Fruit fly (Drosophila melanogaster) whole organism, embryonic: Measurements from ENCODE around the gene CG42726.

Experiments used
- Atf-2 ChIP-seq: fragments of 200-800 bp; sonication (Bioruptor generic); optimal IDR thresholded peaks from 2 replicates; lab custom pipeline; 2016; ENCODE audit warnings: missing biosample characterization, missing genetic modification characterization
- Awh ChIP-seq: fragments of 200-800 bp; sonication (Bioruptor generic); IDR thresholded peaks from 2 replicates; pipeline ENCODE4, ENCODE4 v1.3.6; 2022; ENCODE audit warnings: missing biosample characterization, missing genetic modification characterization
- Bgb ChIP-seq: fragments of 200-800 bp; sonication (Bioruptor generic); IDR thresholded peaks from 2 replicates; pipeline ENCODE4 v1.3.6; 2022; ENCODE audit warnings: missing biosample characterization, missing genetic modification characterization; ENCODE audit not compliant: partially characterized antibody
- CG13775 ChIP-seq: fragments of 200-800 bp; sonication (Bioruptor generic); optimal IDR thresholded peaks from 3 replicates; lab custom pipeline; 2017; ENCODE audit warnings: missing biosample characterization, mild to moderate bottlenecking, missing genetic modification characterization
- CG14965 ChIP-seq: fragments of 200-800 bp; sonication (Bioruptor generic); optimal IDR thresholded peaks from 2 replicates; lab custom pipeline; 2016; ENCODE audit warnings: missing biosample characterization, missing genetic modification characterization, borderline replicate concordance
- CG17328 ChIP-seq: fragments of 200-800 bp; sonication (Bioruptor generic); IDR thresholded peaks from 2 replicates; pipeline ENCODE4 v1.3.6; 2022; ENCODE audit warnings: missing biosample characterization, missing genetic modification characterization
- CG17385 ChIP-seq: fragments of 200-800 bp; sonication (Bioruptor generic); optimal IDR thresholded peaks from 3 replicates; lab custom pipeline; 2018; ENCODE audit warnings: missing biosample characterization, mild to moderate bottlenecking, missing genetic modification characterization
- CG2202 ChIP-seq: fragments of 200-800 bp; sonication (Bioruptor generic); optimal IDR thresholded peaks from 2 replicates; lab custom pipeline; 2018; ENCODE audit warnings: missing biosample characterization, mild to moderate bottlenecking, missing genetic modification characterization
- CG31441 ChIP-seq: fragments of 200-800 bp; sonication (Bioruptor generic); IDR thresholded peaks from 2 replicates; pipeline ENCODE4 v1.3.6; 2022; ENCODE audit warnings: missing biosample characterization, missing genetic modification characterization
- CG3163 ChIP-seq: fragments of 200-800 bp; sonication (Bioruptor generic); optimal IDR thresholded peaks from 3 replicates; lab custom pipeline; 2016; ENCODE audit warnings: missing biosample characterization, missing genetic modification characterization
- CG33213 ChIP-seq: fragments of 200-800 bp; sonication (Bioruptor generic); optimal IDR thresholded peaks from 3 replicates; lab custom pipeline; 2016; ENCODE audit warnings: missing biosample characterization, missing genetic modification characterization
- CG5180 ChIP-seq: fragments of 200-800 bp; sonication (Bioruptor generic); optimal IDR thresholded peaks from 3 replicates; lab custom pipeline; 2017; ENCODE audit warnings: missing biosample characterization, missing genetic modification characterization, mild to moderate bottlenecking, moderate library complexity, missing genetic modification reagents
- CG8281 ChIP-seq: fragments of 200-800 bp; sonication (Bioruptor generic); optimal IDR thresholded peaks from 2 replicates; lab custom pipeline; 2018; ENCODE audit warnings: missing biosample characterization, mild to moderate bottlenecking, missing genetic modification characterization, moderate library complexity
- CG8290 ChIP-seq, 3 experiments: fragments of 200-800 bp; sonication (Bioruptor generic); optimal IDR thresholded peaks; 2 replicates each; lab custom pipeline; 2016 to 2019; ENCODE audit warnings: missing biosample characterization in 3 of 3, missing genetic modification characterization in 3 of 3, mild to moderate bottlenecking in 2 of 3, moderate library complexity in 1 of 3
- Deaf1 ChIP-seq: fragments of 200-800 bp; optimal IDR thresholded peaks from 3 replicates; lab custom pipeline; 2019; ENCODE audit warnings: missing biosample characterization, mild to moderate bottlenecking, missing genetic modification characterization, moderate library complexity
- Dfd ChIP-seq, 2 experiments: fragments of >200 bp; optimal IDR thresholded peaks; 2 replicates each; lab custom pipeline; 2017; ENCODE audit warnings: missing biosample characterization in 2 of 2, missing genetic modification characterization in 2 of 2
- E2f1 ChIP-seq: fragments of 200-800 bp; sonication (Bioruptor generic); IDR thresholded peaks from 2 replicates; pipeline ENCODE4 v1.3.6; 2022; ENCODE audit warnings: missing biosample characterization, missing genetic modification characterization
- ERR ChIP-seq: fragments of 200-800 bp; sonication (Bioruptor generic); optimal IDR thresholded peaks from 2 replicates; lab custom pipeline; 2016; ENCODE audit warnings: missing biosample characterization, missing genetic modification characterization
- Elba2 ChIP-seq: fragments of 200-800 bp; sonication (Bioruptor generic); optimal IDR thresholded peaks from 3 replicates; lab custom pipeline; 2016; ENCODE audit warnings: missing biosample characterization, missing genetic modification characterization
- H2.0 ChIP-seq: fragments of 200-800 bp; sonication (Bioruptor generic); IDR thresholded peaks from 2 replicates; pipeline ENCODE4 v1.3.6; 2022; ENCODE audit warnings: missing biosample characterization, missing genetic modification characterization
- HmgD ChIP-seq: fragments of 200-800 bp; sonication (Bioruptor generic); optimal IDR thresholded peaks from 3 replicates; lab custom pipeline; 2016; ENCODE audit warnings: missing biosample characterization, missing genetic modification characterization
- Hr78 ChIP-seq, 2 experiments: fragments of 200-800 bp in 1 of 2; fragments of >200 bp in 1 of 2; sonication (Bioruptor generic) in 1 of 2; optimal IDR thresholded peaks; 2 replicates each; lab custom pipeline; 2017 to 2019; ENCODE audit warnings: missing biosample characterization in 2 of 2, missing genetic modification characterization in 2 of 2, mild to moderate bottlenecking in 1 of 2, moderate library complexity in 1 of 2
- MTF-1 ChIP-seq: fragments of 200-800 bp; sonication (Bioruptor generic); optimal IDR thresholded peaks from 2 replicates; lab custom pipeline; 2018; ENCODE audit warnings: missing biosample characterization, mild to moderate bottlenecking, missing genetic modification characterization, borderline replicate concordance
- Med ChIP-seq: fragments of 200-800 bp; sonication (Bioruptor generic); peaks from one replicate; lab custom pipeline; 2016; ENCODE audit warnings: missing biosample characterization, missing genetic modification characterization, mild to moderate bottlenecking, inconsistent platforms, moderate library complexity
- Rx ChIP-seq: fragments of 200-800 bp; sonication (Bioruptor generic); IDR thresholded peaks from 2 replicates; pipeline ENCODE4 v1.3.6; 2022; ENCODE audit warnings: missing biosample characterization, missing genetic modification characterization
- Sry-δ ChIP-seq: fragments of 200-800 bp; sonication (Bioruptor generic); optimal IDR thresholded peaks from 2 replicates; lab custom pipeline; 2016; ENCODE audit warnings: missing biosample characterization, missing genetic modification characterization
- ap ChIP-seq: fragments of 200-800 bp; sonication (Bioruptor generic); IDR thresholded peaks from 2 replicates; pipeline ENCODE4 v1.3.6; 2022; ENCODE audit warnings: missing biosample characterization, missing genetic modification characterization
- chn ChIP-seq: fragments of 200-800 bp; sonication (Bioruptor generic); optimal IDR thresholded peaks from 2 replicates; lab custom pipeline; 2016; ENCODE audit warnings: missing biosample characterization, missing genetic modification characterization
- crc ChIP-seq: fragments of 200-800 bp; sonication (Bioruptor generic); optimal IDR thresholded peaks from 2 replicates; lab custom pipeline; 2016; ENCODE audit warnings: missing biosample characterization, missing genetic modification characterization
- fd102C ChIP-seq: fragments of 200-800 bp; sonication (Bioruptor generic); optimal IDR thresholded peaks from 2 replicates; lab custom pipeline; 2018; ENCODE audit warnings: missing biosample characterization, mild to moderate bottlenecking, missing genetic modification characterization, moderate library complexity
- grau ChIP-seq: fragments of 200-800 bp; optimal IDR thresholded peaks from 3 replicates; lab custom pipeline; 2019; ENCODE audit warnings: missing biosample characterization, mild to moderate bottlenecking, missing genetic modification characterization, moderate library complexity
- gro ChIP-seq: fragments of 200-800 bp; sonication (Bioruptor generic); optimal IDR thresholded peaks from 2 replicates; lab custom pipeline; 2016; ENCODE audit warnings: missing biosample characterization, missing genetic modification characterization
- h ChIP-seq: fragments of >200 bp; optimal IDR thresholded peaks from 2 replicates; lab custom pipeline; 2017
- hkb ChIP-seq, 2 experiments: fragments of 200-800 bp in 1 of 2; fragments of >200 bp in 1 of 2; sonication (Bioruptor generic) in 1 of 2; IDR thresholded peaks in 1 of 2; optimal IDR thresholded peaks in 1 of 2; 2 replicates each; pipeline versions ENCODE4 v1.3.6 to Lab custom; 2017 to 2022; ENCODE audit warnings: missing biosample characterization in 1 of 2, missing genetic modification characterization in 1 of 2
- hth ChIP-seq: fragments of >200 bp; optimal IDR thresholded peaks from 2 replicates; lab custom pipeline; 2017; ENCODE audit warnings: inconsistent platforms
- nau ChIP-seq: fragments of 200-800 bp; sonication (Bioruptor generic); optimal IDR thresholded peaks from 3 replicates; lab custom pipeline; 2017; ENCODE audit warnings: missing biosample characterization, mild to moderate bottlenecking, missing genetic modification characterization, missing genetic modification reagents
- nerfin-1 ChIP-seq: fragments of 200-800 bp; sonication (Bioruptor generic); optimal IDR thresholded peaks from 3 replicates; lab custom pipeline; 2019; ENCODE audit warnings: missing biosample characterization, mild to moderate bottlenecking, missing genetic modification characterization, moderate library complexity
- onecut ChIP-seq: fragments of 200-800 bp; sonication (Bioruptor generic); IDR thresholded peaks from 2 replicates; pipeline ENCODE4 v1.3.6; 2022; ENCODE audit warnings: missing biosample characterization, missing genetic modification characterization
- pzg ChIP-seq: fragments of 200-800 bp; sonication (Bioruptor generic); optimal IDR thresholded peaks from 3 replicates; lab custom pipeline; 2018; ENCODE audit warnings: missing biosample characterization, mild to moderate bottlenecking, missing genetic modification characterization, moderate library complexity
- ranshi ChIP-seq: fragments of 200-800 bp; sonication (Bioruptor generic); IDR thresholded peaks from 2 replicates; pipeline ENCODE4 v1.3.6; 2022; ENCODE audit warnings: missing biosample characterization, missing genetic modification characterization
- row ChIP-seq: fragments of 200-800 bp; sonication (Bioruptor generic); IDR thresholded peaks from 3 replicates; pipeline ENCODE4 v1.3.6; 2022; ENCODE audit warnings: missing biosample characterization, missing genetic modification characterization
- sc ChIP-seq, 3 experiments: fragments of >200 bp in 2 of 3; fragments of 200-800 bp in 1 of 3; sonication (Bioruptor generic) in 1 of 3; optimal IDR thresholded peaks; 2 replicates in 2 of 3; 3 replicates in 1 of 3; lab custom pipeline; 2017; ENCODE audit warnings: mild to moderate bottlenecking in 1 of 3, missing biosample characterization in 1 of 3, missing genetic modification characterization in 1 of 3, missing genetic modification reagents in 1 of 3
- sens-2 ChIP-seq: fragments of 200-800 bp; sonication (Bioruptor generic); IDR thresholded peaks from 2 replicates; pipeline ENCODE4 v1.3.6; 2022; ENCODE audit warnings: missing biosample characterization, missing genetic modification characterization
- sr ChIP-seq: fragments of 200-800 bp; sonication (Bioruptor generic); IDR thresholded peaks from 3 replicates; pipeline ENCODE4 v1.3.6; 2022; ENCODE audit warnings: missing biosample characterization, missing genetic modification characterization
- tll ChIP-seq, 2 experiments: fragments of 200-800 bp in 1 of 2; fragments of >200 bp in 1 of 2; sonication (Bioruptor generic) in 1 of 2; optimal IDR thresholded peaks; 2 replicates each; lab custom pipeline; 2017 to 2019; ENCODE audit warnings: missing biosample characterization in 2 of 2, missing genetic modification characterization in 2 of 2, mild to moderate bottlenecking in 1 of 2, moderate library complexity in 1 of 2
- vvl ChIP-seq: fragments of 200-800 bp; sonication (Bioruptor generic); IDR thresholded peaks from 2 replicates; pipeline ENCODE4 v1.3.6; 2022; ENCODE audit warnings: missing biosample characterization, missing genetic modification characterization
- zfh1 ChIP-seq: fragments of 200-800 bp; sonication (Bioruptor generic); IDR thresholded peaks from 3 replicates; pipeline ENCODE4 v1.3.6; 2022; ENCODE audit warnings: missing biosample characterization, missing genetic modification characterization

The CG42726 gene

DNA sequence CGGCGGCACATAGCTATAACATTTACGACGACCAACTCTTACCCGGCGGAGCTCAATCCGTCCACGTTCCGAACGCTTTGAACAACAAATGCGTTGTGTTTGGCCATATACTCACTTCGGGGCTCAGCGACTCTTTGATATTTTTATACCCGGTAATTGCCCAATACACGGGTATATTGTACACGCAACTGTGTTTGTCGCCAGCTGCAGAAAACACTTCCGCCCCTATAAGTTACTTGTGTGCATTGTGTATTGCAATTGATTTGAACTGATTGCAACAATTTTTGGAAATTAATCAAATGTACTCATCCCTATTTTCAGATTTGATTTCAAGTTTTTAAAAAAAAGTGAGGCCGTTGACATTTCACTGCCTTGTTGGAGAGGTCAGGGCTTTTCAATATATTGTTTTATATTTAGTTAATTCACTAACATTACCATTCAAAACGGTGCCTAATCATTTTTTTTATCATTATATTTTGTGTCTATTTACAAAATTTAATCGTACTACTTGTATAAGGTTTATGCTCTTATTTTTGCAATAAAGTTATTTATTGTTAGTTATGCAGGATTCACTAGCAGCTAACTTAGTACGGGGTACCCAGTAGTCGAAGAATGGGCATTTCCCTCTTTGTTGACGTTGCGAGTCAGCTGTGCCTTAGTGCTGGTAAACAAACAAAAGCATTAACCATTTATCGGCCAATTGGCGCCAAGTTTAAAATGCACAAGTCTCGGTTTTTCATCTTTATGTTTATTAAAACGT is 4.7 kb upstream of the CG42726 start, which contains the start of gene Nagk (continued):
- TF ChIP-seq ranshi (peak; percentile 8; the same call in 1 of the 2 replicates), CG17328 (GFP tag; lab: Robert Waterston, UW) (peak; percentile 56), Hr78 (GFP tag; optimal IDR thresholded peaks at IDR 0.05; lab: Kevin White, UChicago) (peak in 1 of 2 experiments; percentile 48), fd102C (GFP tag; lab: Kevin White, UChicago) (no peak), CG8281 (tag; lab: Kevin White, UChicago) (peak; percentile 1), hkb (optimal IDR thresholded peaks at IDR 0.05; lab: Kevin White, UChicago) (no peak), hkb (GFP tag; IDR thresholded peaks at IDR 0.05; lab: Robert Waterston, UW) (peak; percentile 49; the same call in 1 of the 2 replicates), CG31441 (GFP tag; lab: Robert Waterston, UW) (peak; percentile 70), ap (GFP tag; lab: Robert Waterston, UW) (no peak), CG3163 (GFP tag; lab: Kevin White, UChicago) (no peak), CG33213 (peak; percentile 29), row (GFP tag; lab: Robert Waterston, UW) (peak; percentile 86), CG5180 (GFP tag; lab: Kevin White, UChicago) (peak; percentile 18), gro (GFP tag; lab: Kevin White, UChicago) (peak; percentile 60), grau (tag; lab: Kevin White, UChicago) (peak; percentile 42), h (lab: Kevin White, UChicago) (no peak), onecut (GFP tag; lab: Robert Waterston, UW) (no peak), MTF-1 (GFP tag; lab: Kevin White, UChicago) (peak; percentile 40), chn (GFP tag; lab: Kevin White, UChicago) (peak; percentile 43), CG2202 (tag; lab: Kevin White, UChicago) (peak; percentile 27), E2f1 (0 out of 2 replicates have a peak, but pooled peaks have one; percentile 35), zfh1 (GFP tag; lab: Robert Waterston, UW) (peak; percentile 30; the same call in 2 of the 3 replicates), H2.0 (GFP tag; lab: Robert Waterston, UW) (peak; percentile 44; the same call in 1 of the 2 replicates), CG17385 (GFP tag; lab: Kevin White, UChicago) (peak; percentile 64), CG14965 (GFP tag; lab: Kevin White, UChicago) (no peak), vvl (GFP tag; lab: Robert Waterston, UW) (peak; percentile 13; the same call in 1 of the 2 replicates), nau (GFP tag; lab: Kevin White, UChicago) (no peak), Sry-δ (GFP tag; lab: Kevin White, UChicago) (peak; percentile 37), Rx (no peak; the same call in 1 of the 2 replicates), Awh (GFP tag; lab: Robert Waterston, UW) (peak; percentile 60; the same call in 1 of the 2 replicates), tll (GFP tag; optimal IDR thresholded peaks at IDR 0.05; lab: Kevin White, UChicago) (peak in 1 of 2 experiments; percentile 2), Deaf1 (peak; percentile 50), sens-2 (no peak), CG8290 (GFP tag; optimal IDR thresholded peaks at IDR 0.05; lab: Kevin White, UChicago) (no peak), CG8290 (tag; optimal IDR thresholded peaks at IDR 0.05; lab: Kevin White, UChicago) (peak in 1 of 2 experiments; percentile 80), sr (GFP tag; lab: Robert Waterston, UW) (peak; percentile 24; the same call in 1 of the 3 replicates), pzg (GFP tag; lab: Kevin White, UChicago) (peak; percentile 34), nerfin-1 (tag; lab: Kevin White, UChicago) (peak; percentile 28), Med (GFP tag; lab: Kevin White, UChicago) (peak; percentile 89), Bgb (GFP tag; lab: Robert Waterston, UW) (peak; percentile 63; the same call in 1 of the 2 replicates), CG13775 (GFP tag; lab: Kevin White, UChicago) (peak; percentile 79), ERR (GFP tag; lab: Kevin White, UChicago) (no peak), sc (optimal IDR thresholded peaks at IDR 0.05; lab: Kevin White, UChicago) (no peak), sc (GFP tag; optimal IDR thresholded peaks at IDR 0.05; lab: Kevin White, UChicago) (no peak), Dfd (GFP tag; optimal IDR thresholded peaks at IDR 0.05; lab: Kevin White, UChicago) (no peak), HmgD (GFP tag; lab: Kevin White, UChicago) (no peak), Elba2 (GFP tag; lab: Kevin White, UChicago) (peak; percentile 10), crc (peak; percentile 12), Atf-2 (GFP tag; lab: Kevin White, UChicago) (peak; percentile 69), hth (no peak)
